Worm (Caenorhabditis elegans): ENCODE measurements around the gene gld-3.

The gld-3 gene

ce11 chrII:7151969-7152631, 19.7 kb downstream of the gld-3 start, which contains the start of gene fust-1 (continued):
- TF ChIP-seq jun-1 (tag; optimal IDR thresholded peaks at IDR 0.05): peak; percentile 85
- TF ChIP-seq daf-12 (tag; optimal IDR thresholded peaks at IDR 0.05): no peak
- TF ChIP-seq F44E2.7 (GFP tag; IDR thresholded peaks at IDR 0.05): peak; percentile 67; the same call in 1 of the 2 replicates
- peak; percentile 96 for TF ChIP-seq rbr-2 (tag; optimal IDR thresholded peaks at IDR 0.05)
- TF ChIP-seq set-16 (GFP tag; IDR thresholded peaks at IDR 0.05): no peak; the same call in 1 of the 2 replicates
- TF ChIP-seq hlh-11 (tag; optimal IDR thresholded peaks at IDR 0.05): peak; percentile 95
- TF ChIP-seq tra-1 (GFP tag; IDR thresholded peaks at IDR 0.05): peak; percentile 91
- TF ChIP-seq snpc-1.2 (GFP tag; IDR thresholded peaks at IDR 0.05): peak; percentile 78
- TF ChIP-seq lin-1 (GFP tag; IDR thresholded peaks at IDR 0.05): peak; percentile 89
- peak in 1 of 2 experiments; percentile 68 for TF ChIP-seq mdl-1 (tag; optimal IDR thresholded peaks at IDR 0.05)
- TF ChIP-seq D1046.2 (GFP tag; IDR thresholded peaks at IDR 0.05): peak; percentile 74; the same call in 1 of the 2 replicates
- TF ChIP-seq egl-27 (tag; optimal IDR thresholded peaks at IDR 0.05): no peak
- no peak for TF ChIP-seq nhr-111 (GFP tag; optimal IDR thresholded peaks at IDR 0.05)
- peak; percentile 85; the same call in 1 of the 2 replicates for TF ChIP-seq mxl-2 (GFP tag; conservative IDR thresholded peaks at IDR 0.05)

ce11 chrII:7153095-7153494, 20.7 kb downstream of the gld-3 start:
- peak; percentile 89 for TF ChIP-seq set-16 (GFP tag; IDR thresholded peaks at IDR 0.05)

- TF ChIP-seq daf-12 (tag; optimal IDR thresholded peaks at IDR 0.05) (no peak), set-16 (GFP tag; IDR thresholded peaks at IDR 0.05) (peak; percentile 96), nhr-25 (tag; optimal IDR thresholded peaks at IDR 0.05; ENCODE audit: borderline replicate concordance, insufficient read depth) (no peak), lin-13 (GFP tag; optimal IDR thresholded peaks at IDR 0.05) (no peak)
Measured at ce11 chrII:7154711-7155110, 22.3 kb downstream of the gld-3 start.

ce11 chrII:7155392-7155791, 22.9 kb downstream of the gld-3 start, which contains the start of gene C27H5.2:
C27H5.2 (plus strand) TSS chrII:7155581.
- TF ChIP-seq lin-38 (GFP tag; IDR thresholded peaks at IDR 0.05) (no peak), mxl-3 (GFP tag; optimal IDR thresholded peaks at IDR 0.05) (no peak), ces-1 (GFP tag; optimal IDR thresholded peaks at IDR 0.05) (no peak), ZK546.5 (tag; optimal IDR thresholded peaks at IDR 0.05) (no peak), ceh-20 (GFP tag; IDR thresholded peaks at IDR 0.05) (no peak), fkh-10 (GFP tag; optimal IDR thresholded peaks at IDR 0.05) (no peak), daf-12 (tag; optimal IDR thresholded peaks at IDR 0.05) (no peak), mep-1 (tag; optimal IDR thresholded peaks at IDR 0.05) (peak; percentile 29), gei-8 (GFP tag; optimal IDR thresholded peaks at IDR 0.05) (no peak), ceh-82 (tag; optimal IDR thresholded peaks at IDR 0.05) (no peak), mes-2 (tag; optimal IDR thresholded peaks at IDR 0.05; ENCODE audit: poor library complexity, severe bottlenecking) (peak; percentile 47), nhr-42 (GFP tag; IDR thresholded peaks at IDR 0.05) (no peak), nhr-237 (tag; optimal IDR thresholded peaks at IDR 0.05) (no peak), nhr-25 (tag; optimal IDR thresholded peaks at IDR 0.05; ENCODE audit: borderline replicate concordance, insufficient read depth) (no peak), unc-39 (tag; optimal IDR thresholded peaks at IDR 0.05) (no peak), ztf-11 (tag; optimal IDR thresholded peaks at IDR 0.05) (no peak), hlh-30 (tag; optimal IDR thresholded peaks at IDR 0.05; ENCODE audit: insufficient read depth) (peak; percentile 8), zip-11 (GFP tag; IDR thresholded peaks at IDR 0.05) (no peak), lin-39 (tag; optimal IDR thresholded peaks at IDR 0.05) (no peak), Y75B8A.6 (GFP tag; IDR thresholded peaks at IDR 0.05) (no peak), pha-4 (GFP tag; IDR thresholded peaks at IDR 0.05) (no peak), pha-4 (tag; optimal IDR thresholded peaks at IDR 0.05) (no peak), ama-1 (optimal IDR thresholded peaks at IDR 0.05) (peak; percentile 84), nhr-48 (tag; optimal IDR thresholded peaks at IDR 0.05) (no peak), nhr-102 (tag; optimal IDR thresholded peaks at IDR 0.05) (peak; percentile 20), skn-1 (tag; optimal IDR thresholded peaks at IDR 0.05) (no peak), hlh-11 (tag; optimal IDR thresholded peaks at IDR 0.05) (peak; percentile 68), dve-1 (tag; optimal IDR thresholded peaks at IDR 0.05; ENCODE audit: insufficient read depth) (peak; percentile 8), dmd-6 (GFP tag; IDR thresholded peaks at IDR 0.05) (peak; percentile 7; the same call in 1 of the 2 replicates), duxl-1 (tag; optimal IDR thresholded peaks at IDR 0.05; ENCODE audit: poor library complexity) (no peak), nhr-28 (tag; optimal IDR thresholded peaks at IDR 0.05) (peak; percentile 26)

All from whole organism, L4 larva.